Worm (Caenorhabditis elegans) whole organism, L3 larva: ENCODE measurements around the gene mab-10.
A peak's percentile ranks its signal among the peaks of the same experiment; 100 is the strongest.

Experiments used
- ceh-28 ChIP-seq: fragments of 150-350 bp; optimal IDR thresholded peaks from 2 replicates; lab custom pipeline; 2014; ENCODE audit warnings: missing biosample characterization, missing genetic modification reagents, missing genetic modification characterization
- egl-27 ChIP-seq: sonication (generic microtip); optimal IDR thresholded peaks from 4 replicates; lab custom pipeline; 2017; ENCODE audit warnings: missing biosample characterization, missing genetic modification reagents, missing genetic modification characterization
- elt-3 ChIP-seq, 3 experiments: fragments of 150-350 bp in 1 of 3; sonication (generic microtip) in 2 of 3; optimal IDR thresholded peaks; 2 replicates in 2 of 3; 4 replicates in 1 of 3; lab custom pipeline; 2014 to 2017; ENCODE audit warnings: missing biosample characterization in 3 of 3, missing genetic modification characterization in 3 of 3
- lin-15B ChIP-seq: fragments of 150-350 bp; optimal IDR thresholded peaks from 2 replicates; lab custom pipeline; 2014; ENCODE audit warnings: missing biosample characterization, missing genetic modification characterization
- nhr-11 ChIP-seq: fragments of 150-350 bp; optimal IDR thresholded peaks from 2 replicates; lab custom pipeline; 2014; ENCODE audit warnings: missing biosample characterization, missing genetic modification characterization
- nhr-23 ChIP-seq: fragments of 150-350 bp; optimal IDR thresholded peaks from 2 replicates; lab custom pipeline; 2014; ENCODE audit warnings: missing biosample characterization, missing genetic modification reagents, missing genetic modification characterization
- nhr-28 ChIP-seq: fragments of 150-350 bp; optimal IDR thresholded peaks from 2 replicates; lab custom pipeline; 2014; ENCODE audit warnings: missing biosample characterization, missing genetic modification characterization
- nhr-77 ChIP-seq: fragments of 150-350 bp; optimal IDR thresholded peaks from 2 replicates; lab custom pipeline; 2014; ENCODE audit warnings: missing biosample characterization, missing genetic modification characterization
- pha-4 ChIP-seq: fragments of 150-350 bp; optimal IDR thresholded peaks from 2 replicates; lab custom pipeline; 2014; ENCODE audit warnings: missing biosample characterization, missing genetic modification reagents, missing genetic modification characterization
- snpc-4 ChIP-seq: fragments of 150-350 bp; optimal IDR thresholded peaks from 2 replicates; lab custom pipeline; 2014; ENCODE audit warnings: missing biosample characterization, missing genetic modification characterization
- unc-62 ChIP-seq: fragments of 150-350 bp; sonication (generic microtip); optimal IDR thresholded peaks from 4 replicates; lab custom pipeline; 2014; ENCODE audit warnings: missing biosample characterization, missing genetic modification reagents, missing genetic modification characterization
- zag-1 ChIP-seq: fragments of 150-350 bp; optimal IDR thresholded peaks from 2 replicates; lab custom pipeline; 2014; ENCODE audit warnings: missing biosample characterization, missing genetic modification characterization

DNA sequence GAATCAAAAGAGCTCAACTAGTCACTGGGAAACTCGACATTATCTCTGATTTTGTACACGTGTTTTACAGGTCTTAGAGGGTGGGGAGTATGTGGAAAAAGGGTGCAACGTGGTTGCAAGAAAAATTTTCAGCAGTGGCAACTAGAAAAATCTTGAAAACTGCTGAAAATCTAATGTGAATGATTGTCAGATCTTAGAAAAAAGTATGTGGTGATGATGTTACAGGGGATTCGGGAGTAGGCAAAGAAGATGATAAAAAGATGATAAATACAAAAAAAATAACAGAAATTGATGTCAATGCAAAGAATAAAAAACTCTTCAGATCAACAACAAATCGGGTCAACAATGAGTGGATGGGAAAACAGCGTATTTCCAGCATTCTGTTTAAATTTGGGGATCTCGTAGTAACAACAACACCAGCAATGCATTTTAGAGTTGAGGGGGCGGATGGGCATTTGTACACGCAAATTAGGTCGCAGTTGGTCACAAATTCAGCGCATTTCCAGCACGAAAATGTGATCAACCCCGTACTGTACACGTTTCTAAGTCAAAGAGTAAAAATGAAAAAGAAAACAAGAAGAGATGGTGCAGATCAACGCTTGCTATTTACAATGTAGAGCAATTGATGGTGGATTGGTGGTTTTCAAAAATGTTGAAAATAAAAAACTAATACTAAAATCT lies 15.7 kb downstream of the mab-10 start:
- TF ChIP-seq lin-15B (no peak), pha-4 (peak; percentile 27), nhr-77 (tag; lab: Kevin White, UChicago) (no peak), zag-1 (tag; lab: Kevin White, UChicago) (no peak), egl-27 (tag; lab: Kevin White, UChicago) (no peak), unc-62 (GFP tag; lab: Kevin White, UChicago) (no peak), snpc-4 (no peak), nhr-11 (tag; lab: Kevin White, UChicago) (no peak), nhr-28 (tag; lab: Kevin White, UChicago) (no peak), nhr-23 (tag; lab: Kevin White, UChicago) (no peak), ceh-28 (tag; lab: Kevin White, UChicago) (no peak), elt-3 (tag; optimal IDR thresholded peaks at IDR 0.05; lab: Kevin White, UChicago) (peak in 1 of 3 experiments; percentile 11)
